Worm (Caenorhabditis elegans) whole organism, L4/young adult: Measurements from ENCODE around the gene cks-1.

ENCODE experiments used
- W03F9.2 ChIP-seq: fragments of 150-350 bp; optimal IDR thresholded peaks from 2 replicates; lab custom pipeline; 2014; ENCODE audit warnings: missing biosample characterization, missing genetic modification characterization
- dao-5 ChIP-seq: sonication (generic microtip); optimal IDR thresholded peaks from 2 replicates; lab custom pipeline; 2016; ENCODE audit warnings: missing genotype, missing genetic modification characterization, moderate library complexity, missing compliant biosample characterization
- him-1 ChIP-seq: sonication (generic microtip); optimal IDR thresholded peaks from 2 replicates; lab custom pipeline; 2016; ENCODE audit warnings: missing genotype, missing genetic modification reagents, missing genetic modification characterization, missing compliant biosample characterization

DNA sequence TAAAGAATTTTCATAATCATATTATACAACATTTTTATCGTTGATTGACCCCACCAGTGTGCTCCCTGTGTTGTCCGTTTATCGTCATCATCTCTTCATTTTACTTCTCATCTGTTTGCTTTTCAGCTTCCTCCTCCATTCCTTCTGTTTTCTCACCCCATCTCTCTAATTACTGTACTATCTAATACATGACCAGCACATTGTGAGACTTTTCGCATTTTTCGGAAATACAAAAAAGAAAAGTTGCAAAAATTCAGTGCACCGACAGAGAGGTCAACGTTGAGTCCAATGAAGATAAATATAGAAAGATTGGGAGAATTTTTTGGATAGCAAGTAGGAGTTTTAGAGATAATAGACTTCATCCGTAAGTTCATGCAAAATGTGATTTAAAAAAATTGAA is 6.2 kb downstream of the cks-1 start:
- TF ChIP-seq W03F9.2 (no peak), him-1 (no peak), dao-5 (tag; lab: Kevin White, UChicago) (no peak)
